Worm (Caenorhabditis elegans) whole organism, L4/young adult: ENCODE results near the gene C47E12.3.
"Not testable (repeated sequence)": the region's sequence is repeated elsewhere in the genome, so short reads cannot be mapped to it uniquely, and the experiment has no call there.

ENCODE experiments used
- W03F9.2 ChIP-seq: fragments of 150-350 bp; optimal IDR thresholded peaks from 2 replicates; lab custom pipeline; 2014; ENCODE audit warnings: missing biosample characterization, missing genetic modification characterization
- dao-5 ChIP-seq: sonication (generic microtip); optimal IDR thresholded peaks from 2 replicates; lab custom pipeline; 2016; ENCODE audit warnings: missing genotype, missing genetic modification characterization, moderate library complexity, missing compliant biosample characterization
- him-1 ChIP-seq: sonication (generic microtip); optimal IDR thresholded peaks from 2 replicates; lab custom pipeline; 2016; ENCODE audit warnings: missing genotype, missing genetic modification reagents, missing genetic modification characterization, missing compliant biosample characterization

C47E12.3 gene

DNA sequence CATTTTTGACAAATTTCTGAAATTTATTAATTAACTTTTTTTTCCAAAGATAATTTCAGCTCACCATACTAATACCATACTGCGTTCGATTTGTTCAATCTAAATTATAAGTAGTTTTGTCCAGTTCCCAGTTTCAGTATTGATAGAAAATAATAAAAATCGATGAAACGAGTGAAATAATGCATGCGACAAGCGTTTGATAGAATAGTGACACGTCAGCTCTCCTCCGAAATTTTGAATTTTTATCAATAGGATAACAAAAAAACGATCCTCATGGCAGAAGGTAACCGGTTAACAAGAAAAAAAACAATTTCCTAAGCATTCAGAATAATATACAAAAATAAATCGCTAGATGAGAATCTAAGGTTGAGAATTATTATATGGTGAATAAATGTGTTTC, at the start of gene C47E12.3:
C47E12.3 (minus strand) TSS at position 101 of the 400 bp plus-strand sequence.
- no peak for TF ChIP-seq him-1 (tag; lab: Kevin White, UChicago)
- TF ChIP-seq W03F9.2 (tag; lab: Kevin White, UChicago), result no peak
- TF ChIP-seq dao-5 (tag; lab: Kevin White, UChicago), result no peak

DNA sequence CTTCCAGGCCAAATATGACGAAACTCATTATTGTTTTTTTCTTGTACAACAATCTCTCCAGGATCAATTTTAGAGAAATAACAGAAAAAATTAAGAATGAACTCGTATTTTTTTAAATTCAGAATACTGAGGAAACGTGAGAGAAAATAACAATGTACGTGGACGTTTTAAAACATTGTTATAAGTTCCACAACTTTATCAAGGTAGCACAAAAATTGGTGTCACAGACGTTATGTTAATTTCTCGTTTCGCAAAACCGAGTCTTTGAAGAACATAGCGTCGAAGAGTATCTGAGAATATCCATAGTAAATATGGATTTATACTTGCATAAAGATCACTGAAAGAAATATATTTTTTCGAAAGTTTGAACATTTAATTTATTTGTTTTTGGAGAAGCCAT, 49.4 kb upstream of the C47E12.3 start, which contains the start of gene T04B2.8:
T04B2.8 (minus strand) TSS at position 101 of the 400 bp plus-strand sequence.
- TF ChIP-seq him-1 (tag; lab: Kevin White, UChicago), result no peak
- TF ChIP-seq dao-5 (tag; lab: Kevin White, UChicago), result no peak
- TF ChIP-seq W03F9.2 (tag; lab: Kevin White, UChicago), result no peak

DNA sequence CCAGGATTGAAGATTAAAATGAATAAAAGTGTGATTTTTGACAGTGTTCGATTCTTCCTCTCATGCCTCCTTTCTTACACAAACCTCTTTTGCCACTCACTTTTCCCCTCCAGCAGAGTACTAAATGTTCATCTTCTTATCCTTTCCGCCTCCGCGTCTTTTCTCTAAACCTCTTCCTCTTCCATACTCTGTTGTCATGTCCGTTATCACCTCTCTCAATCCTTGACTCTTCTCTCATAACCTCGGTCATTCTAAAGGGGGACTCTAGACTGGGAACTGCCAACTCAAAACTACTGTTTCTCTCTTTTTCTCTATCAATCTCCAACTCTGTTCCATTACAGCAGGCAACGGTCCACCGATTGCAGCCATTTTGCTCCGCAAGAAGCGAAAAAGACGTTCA, 46.6 kb upstream of the C47E12.3 start:
- TF ChIP-seq W03F9.2 (tag; lab: Kevin White, UChicago), result no peak
- no peak for TF ChIP-seq him-1 (tag; lab: Kevin White, UChicago)
- no peak for TF ChIP-seq dao-5 (tag; lab: Kevin White, UChicago)

- TF ChIP-seq W03F9.2 (tag; lab: Kevin White, UChicago), result no peak
- TF ChIP-seq him-1 (tag; lab: Kevin White, UChicago), result no peak
- no peak for TF ChIP-seq dao-5 (tag; lab: Kevin White, UChicago)
Measured at ce11 chrIV:10047108-10047507, 45.5 kb upstream of the C47E12.3 start, which contains the start of gene T04B2.3. Gene T04B2.3, plus strand, starts transcription at chrIV:10047408.

- TF ChIP-seq him-1 (tag; lab: Kevin White, UChicago) (no peak), dao-5 (tag; lab: Kevin White, UChicago) (no peak), W03F9.2 (tag; lab: Kevin White, UChicago) (no peak)
Measured at ce11 chrIV:10046005-10046404, 44.4 kb upstream of the C47E12.3 start.

ce11 chrIV:10042881-10043280, 41.2 kb upstream of the C47E12.3 start, which contains the start of gene frk-1:
Gene frk-1, plus strand, starts transcription at chrIV:10043181.
- TF ChIP-seq him-1 (tag; lab: Kevin White, UChicago), result no peak
- TF ChIP-seq dao-5 (tag; lab: Kevin White, UChicago), result no peak
- TF ChIP-seq W03F9.2 (tag; lab: Kevin White, UChicago), result no peak

DNA sequence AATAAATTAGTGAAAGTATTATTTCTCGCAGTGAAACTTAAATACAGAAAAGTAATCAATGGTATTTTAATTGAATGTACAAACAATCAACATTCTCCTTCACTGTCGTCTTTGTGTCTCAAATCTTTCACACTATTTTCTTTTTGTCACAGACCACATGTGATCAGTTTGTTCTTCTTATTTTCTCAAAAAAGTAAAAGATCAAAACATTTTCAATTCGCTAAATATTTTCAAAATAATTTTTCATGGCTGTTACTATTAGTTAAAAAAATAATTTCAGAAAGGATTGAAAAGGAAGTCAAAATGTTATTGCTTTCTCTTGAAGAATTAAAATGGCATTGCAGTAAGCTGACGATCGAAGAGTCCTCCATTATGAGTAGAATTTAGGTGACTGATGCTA, 39.2 kb upstream of the C47E12.3 start, which contains the start of gene dhs-31:
dhs-31 (minus strand) TSS at position 101 of the 400 bp plus-strand sequence.
- TF ChIP-seq him-1 (tag; lab: Kevin White, UChicago), result no peak
- no peak for TF ChIP-seq dao-5 (tag; lab: Kevin White, UChicago)
- TF ChIP-seq W03F9.2 (tag; lab: Kevin White, UChicago), result no peak

DNA sequence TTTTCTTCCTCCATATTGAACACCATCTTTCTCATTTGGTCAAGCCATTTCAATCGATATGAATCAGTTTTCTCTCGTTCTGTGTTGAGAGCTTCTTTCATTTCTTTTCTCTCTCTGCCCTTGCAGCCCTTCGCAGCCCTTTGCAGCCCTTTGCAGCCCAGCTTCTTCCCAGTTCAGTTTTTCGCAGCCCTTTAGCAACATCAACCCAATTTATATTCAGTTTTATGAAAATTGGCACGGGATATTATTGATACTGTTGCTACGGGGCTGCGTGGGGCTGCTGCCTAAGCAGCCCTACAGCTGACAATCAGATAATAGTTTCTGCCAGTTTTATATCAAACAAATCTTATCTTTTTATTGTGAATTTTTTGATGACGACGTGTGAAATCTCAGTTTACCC, 35.3 kb upstream of the C47E12.3 start, which contains the start of gene F44D12.10:
F44D12.10 (minus strand) TSS at position 101 of the 400 bp plus-strand sequence.
- TF ChIP-seq him-1 (tag; lab: Kevin White, UChicago) (no peak), W03F9.2 (tag; lab: Kevin White, UChicago) (no peak), dao-5 (tag; lab: Kevin White, UChicago) (no peak)

DNA sequence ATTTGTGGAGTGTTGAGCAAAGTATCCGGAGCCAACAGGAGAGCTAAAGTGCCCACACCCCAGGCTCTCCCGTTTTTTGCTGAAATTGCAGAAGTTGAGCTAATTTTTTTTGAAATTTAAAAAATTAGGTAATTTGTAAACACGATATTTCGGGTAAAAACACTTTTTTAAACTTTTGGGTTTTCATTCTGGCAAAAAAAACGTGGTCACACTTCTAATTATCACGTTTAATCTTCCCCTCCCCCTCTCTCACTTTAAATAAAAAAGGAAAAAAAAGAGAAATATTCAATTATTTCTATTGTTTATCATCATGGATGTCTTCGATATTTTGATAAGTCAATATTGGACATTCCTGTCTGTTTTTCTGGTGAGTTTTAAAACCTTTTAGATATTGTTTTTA, 31.4 kb upstream of the C47E12.3 start, which contains the start of gene F44D12.6:
F44D12.6 (plus strand) TSS at position 301 of the 400 bp plus-strand sequence.
- TF ChIP-seq dao-5 (tag; lab: Kevin White, UChicago) (no peak), him-1 (tag; lab: Kevin White, UChicago) (no peak), W03F9.2 (tag; lab: Kevin White, UChicago) (no peak)

DNA sequence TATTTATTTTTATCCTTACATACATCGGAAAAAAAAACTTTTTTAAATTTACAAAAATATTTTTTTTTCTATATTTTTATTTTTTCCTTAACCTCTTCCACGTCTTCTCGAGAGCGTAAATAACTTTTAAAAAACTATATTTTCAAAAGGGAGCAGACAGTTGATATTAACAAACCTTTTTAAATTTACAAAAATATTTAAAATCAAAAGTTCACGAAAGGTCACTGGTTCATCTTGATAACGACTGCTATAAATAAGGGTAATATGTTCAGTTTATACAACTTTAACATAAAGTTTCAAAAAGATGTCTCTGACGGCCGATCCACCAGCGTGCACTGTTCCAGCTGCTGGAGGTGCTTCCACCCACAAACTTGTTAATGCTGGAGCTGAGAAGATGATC, 27.1 kb upstream of the C47E12.3 start, which contains the start of the genes F44D12.16 and msd-2:
F44D12.16 (plus strand) TSS at position 301 of the 400 bp plus-strand sequence.
msd-2 (plus strand) TSS at position 305 of the 400 bp plus-strand sequence.
- not testable (repeated sequence) for TF ChIP-seq him-1, dao-5, W03F9.2 (tag; lab: Kevin White, UChicago)

ce11 chrIV:10027566-10027965, 25.9 kb upstream of the C47E12.3 start, which contains the start of gene gipc-2:
Gene gipc-2, minus strand, starts transcription at chrIV:10027666.
- no peak for TF ChIP-seq him-1 (tag; lab: Kevin White, UChicago)
- no peak for TF ChIP-seq dao-5 (tag; lab: Kevin White, UChicago)
- no peak for TF ChIP-seq W03F9.2 (tag; lab: Kevin White, UChicago)

ce11 chrIV:10026129-10026528, 24.5 kb upstream of the C47E12.3 start:
- TF ChIP-seq W03F9.2 (tag; lab: Kevin White, UChicago), result no peak
- TF ChIP-seq him-1 (tag; lab: Kevin White, UChicago), result no peak

DNA sequence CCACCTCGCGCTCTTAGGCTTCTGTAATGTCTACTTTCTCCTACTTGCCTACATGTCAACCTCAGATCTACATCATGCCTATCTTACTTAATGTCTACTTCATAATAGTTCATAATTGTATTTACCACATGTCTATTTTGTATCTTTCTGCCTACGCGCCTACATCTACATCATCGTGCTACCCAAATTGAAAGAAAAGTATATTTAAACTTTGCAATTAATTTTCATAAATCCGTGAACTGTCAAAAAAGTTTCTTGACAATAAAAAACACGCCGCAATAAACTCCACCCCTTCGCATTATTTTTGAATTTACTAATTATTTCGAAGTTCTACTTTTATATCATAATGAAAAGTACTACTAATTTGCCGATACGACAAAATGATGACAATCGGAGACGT, 21.3 kb upstream of the C47E12.3 start, which contains the start of gene F44D12.8:
F44D12.8 (plus strand) TSS at position 301 of the 400 bp plus-strand sequence.
- TF ChIP-seq dao-5 (tag; lab: Kevin White, UChicago), result no peak

ce11 chrIV:10021283-10021682, 19.6 kb upstream of the C47E12.3 start, which contains the start of gene F44D12.19:
Gene F44D12.19, plus strand, starts transcription at chrIV:10021583.
- no peak for TF ChIP-seq W03F9.2 (tag; lab: Kevin White, UChicago)
- TF ChIP-seq dao-5 (tag; lab: Kevin White, UChicago), result no peak
- no peak for TF ChIP-seq him-1 (tag; lab: Kevin White, UChicago)
